Fruit fly (Drosophila melanogaster) S2 (cell line): ENCODE results near the gene Hex-t1.

Source experiments
- CG8478 ChIP-seq: fragments of >200 bp; optimal IDR thresholded peaks from 2 replicates; lab custom pipeline; 2018
- CTCF ChIP-seq, 2 experiments: fragments of >200 bp; optimal IDR thresholded peaks; 2 replicates each; lab custom pipeline; 2018

dm6 chr3R:26443875-26444511 lies 4.9 kb upstream of the Hex-t1 start:
- TF ChIP-seq CG8478 (lab: Kevin White, UChicago) (no peak), CTCF (optimal IDR thresholded peaks at IDR 0.05; lab: Kevin White, UChicago) (no peak)
